Fruit fly (Drosophila melanogaster): ENCODE results near the gene CG14826.

The CG14826 gene

dm6 chr3L:7249167-7249566, 14.9 kb downstream of the CG14826 start, which contains the start of gene Cdc27 (continued):
- no peak for TF ChIP-seq CG4282 (GFP tag; optimal IDR thresholded peaks at IDR 0.05)
- TF ChIP-seq MTF-1 (GFP tag; optimal IDR thresholded peaks at IDR 0.05; ENCODE audit: borderline replicate concordance), result no peak
- TF ChIP-seq sisA (GFP tag; IDR thresholded peaks at IDR 0.05), result no peak
- peak; percentile 64 for TF ChIP-seq CG12769 (tag; optimal IDR thresholded peaks at IDR 0.05)
- TF ChIP-seq pros (GFP tag; optimal IDR thresholded peaks at IDR 0.05), result no peak
- peak; percentile 19 for TF ChIP-seq D19A (tag; optimal IDR thresholded peaks at IDR 0.05)
- TF ChIP-seq sr (GFP tag; IDR thresholded peaks at IDR 0.05), result no peak
- no peak for TF ChIP-seq eyg (GFP tag; optimal IDR thresholded peaks at IDR 0.05)
- TF ChIP-seq CG12391 (tag; optimal IDR thresholded peaks at IDR 0.05), result peak; percentile 63
- TF ChIP-seq CG7839 (tag; optimal IDR thresholded peaks at IDR 0.05), result peak; percentile 55
- no peak for TF ChIP-seq CG31388 (GFP tag; optimal IDR thresholded peaks at IDR 0.05)
- TF ChIP-seq CG43689 (GFP tag; IDR thresholded peaks at IDR 0.05), result no peak
- TF ChIP-seq nerfin-1 (tag; optimal IDR thresholded peaks at IDR 0.05), result no peak
- peak; percentile 78 for TF ChIP-seq knrl (GFP tag; IDR thresholded peaks at IDR 0.05; ENCODE audit: partially characterized antibody)
- TF ChIP-seq CG8290 (GFP tag; optimal IDR thresholded peaks at IDR 0.05), result peak; percentile 15
- TF ChIP-seq CG8290 (tag; optimal IDR thresholded peaks at IDR 0.05), result peak in 1 of 2 experiments; percentile 79
- TF ChIP-seq E2f1 (GFP tag; IDR thresholded peaks at IDR 0.05), result no peak
- TF ChIP-seq ro (GFP tag; IDR thresholded peaks at IDR 0.05), result no peak
- no peak for TF ChIP-seq gsb (GFP tag; IDR thresholded peaks at IDR 0.05)
- no peak for TF ChIP-seq CG8765 (GFP tag; IDR thresholded peaks at IDR 0.05)
- no peak for TF ChIP-seq tll (GFP tag; optimal IDR thresholded peaks at IDR 0.05)
- no peak for TF ChIP-seq en (GFP tag; optimal IDR thresholded peaks at IDR 0.05)
- TF ChIP-seq maf-S (GFP tag; optimal IDR thresholded peaks at IDR 0.05), result peak; percentile 10
- no peak for TF ChIP-seq gcm (GFP tag; optimal IDR thresholded peaks at IDR 0.05)
- no peak for TF ChIP-seq Nf-YA (GFP tag; IDR thresholded peaks at IDR 0.05)
- TF ChIP-seq HHEX (GFP tag; optimal IDR thresholded peaks at IDR 0.05), result no peak
- TF ChIP-seq br (optimal IDR thresholded peaks at IDR 0.05), result no peak
- peak; percentile 5 for TF ChIP-seq CG18764 (GFP tag; optimal IDR thresholded peaks at IDR 0.05)
- TF ChIP-seq CG31365 (tag; optimal IDR thresholded peaks at IDR 0.05), result no peak
- TF ChIP-seq CG10431 (GFP tag; optimal IDR thresholded peaks at IDR 0.05), result peak; percentile 95
- no peak for TF ChIP-seq Trl (optimal IDR thresholded peaks at IDR 0.05)
- no peak for TF ChIP-seq Trl (GFP tag; optimal IDR thresholded peaks at IDR 0.05)
- no peak for TF ChIP-seq CG7987 (GFP tag; optimal IDR thresholded peaks at IDR 0.05)
- TF ChIP-seq Fer3 (tag; optimal IDR thresholded peaks at IDR 0.05), result peak; percentile 41
- peak; percentile 63; the same call in 2 of the 3 replicates for TF ChIP-seq Doc3 (GFP tag; IDR thresholded peaks at IDR 0.05; ENCODE audit: partially characterized antibody)
- peak; percentile 50 for TF ChIP-seq Meics (GFP tag; optimal IDR thresholded peaks at IDR 0.05)
- peak; percentile 68; the same call in 1 of the 2 replicates for TF ChIP-seq Rfx (GFP tag; IDR thresholded peaks at IDR 0.05)
- peak; percentile 13 for TF ChIP-seq CG18619 (GFP tag; optimal IDR thresholded peaks at IDR 0.05)
- TF ChIP-seq Asciz (GFP tag; optimal IDR thresholded peaks at IDR 0.05), result no peak
- no peak for TF ChIP-seq Nf-YB (GFP tag; optimal IDR thresholded peaks at IDR 0.05)
- no peak for TF ChIP-seq nau (GFP tag; optimal IDR thresholded peaks at IDR 0.05)
- TF ChIP-seq CG34376 (GFP tag; optimal IDR thresholded peaks at IDR 0.05), result no peak
- peak in 1 of 2 experiments; percentile 85 for TF ChIP-seq Dfd (GFP tag; optimal IDR thresholded peaks at IDR 0.05)
- TF ChIP-seq CG13123 (GFP tag; optimal IDR thresholded peaks at IDR 0.05), result no peak
- TF ChIP-seq Neu2 (GFP tag; optimal IDR thresholded peaks at IDR 0.05; ENCODE audit: borderline replicate concordance), result no peak
- peak; percentile 66 for TF ChIP-seq phol (tag; optimal IDR thresholded peaks at IDR 0.05)
- no peak for TF ChIP-seq ac (GFP tag; optimal IDR thresholded peaks at IDR 0.05)
- TF ChIP-seq CG10565 (GFP tag; optimal IDR thresholded peaks at IDR 0.05), result no peak
- no peak for TF ChIP-seq H15 (GFP tag; IDR thresholded peaks at IDR 0.05)
- no peak for TF ChIP-seq crc (GFP tag; optimal IDR thresholded peaks at IDR 0.05)
- peak; percentile 60 for TF ChIP-seq CG17361 (GFP tag; IDR thresholded peaks at IDR 0.05)
- peak; percentile 74 for TF ChIP-seq Sry-δ (GFP tag; optimal IDR thresholded peaks at IDR 0.05)

Measured in whole organism, embryonic.